Worm (Caenorhabditis elegans): ENCODE measurements around the gene K09F5.1.

- TF ChIP-seq ama-1 (optimal IDR thresholded peaks at IDR 0.05) (no peak), ceh-8 (GFP tag; optimal IDR thresholded peaks at IDR 0.05) (no peak), tlp-1 (tag; optimal IDR thresholded peaks at IDR 0.05) (no peak), jun-1 (tag; optimal IDR thresholded peaks at IDR 0.05) (no peak), nhr-12 (tag; optimal IDR thresholded peaks at IDR 0.05) (no peak), ceh-82 (tag; optimal IDR thresholded peaks at IDR 0.05) (no peak), fkh-10 (GFP tag; optimal IDR thresholded peaks at IDR 0.05) (no peak)
Measured at ce11 chrX:7727601-7728000, 11.9 kb upstream of the K09F5.1 start, which contains the start of gene vit-1.
